Worm (Caenorhabditis elegans) whole organism, L1 larva: ENCODE data around the gene C05B5.11.
A peak's percentile ranks its signal among the peaks of the same experiment; 100 is the strongest.

ENCODE experiments used
- C04F5.9 ChIP-seq: sonication (generic microtip); optimal IDR thresholded peaks from 2 replicates; lab custom pipeline; 2016; ENCODE audit warnings: missing genetic modification characterization, missing compliant biosample characterization
- C16A3.4 ChIP-seq: fragments of 150-350 bp; optimal IDR thresholded peaks from 2 replicates; lab custom pipeline; 2014; ENCODE audit warnings: missing biosample characterization, missing genetic modification characterization
- C34B4.2 ChIP-seq: sonication (generic microtip); optimal IDR thresholded peaks from 2 replicates; lab custom pipeline; 2017; ENCODE audit warnings: mild to moderate bottlenecking, missing genetic modification characterization, missing compliant biosample characterization
- F16B12.6 ChIP-seq: fragments of 150-350 bp; optimal IDR thresholded peaks from 2 replicates; lab custom pipeline; 2014; ENCODE audit warnings: missing biosample characterization, missing genetic modification characterization
- Y116A8C.19 ChIP-seq: sonication (generic microtip); optimal IDR thresholded peaks from 2 replicates; lab custom pipeline; 2016; ENCODE audit warnings: missing compliant biosample characterization, missing genetic modification characterization, borderline replicate concordance
- alr-1 ChIP-seq: fragments of 200-800 bp; sonication (Bioruptor generic); optimal IDR thresholded peaks from 2 replicates; lab custom pipeline; 2018; ENCODE audit warnings: borderline replicate concordance, mild to moderate bottlenecking, missing genetic modification characterization, missing compliant biosample characterization
- ama-1 ChIP-seq: fragments of 150-350 bp; optimal IDR thresholded peaks from 2 replicates; lab custom pipeline; 2014
- blmp-1 ChIP-seq: fragments of 150-350 bp; optimal IDR thresholded peaks from 2 replicates; lab custom pipeline; 2014; ENCODE audit warnings: missing biosample characterization, missing genetic modification characterization
- ces-1 ChIP-seq: fragments of 150-350 bp; optimal IDR thresholded peaks from 2 replicates; lab custom pipeline; 2014; ENCODE audit warnings: missing biosample characterization, missing genetic modification reagents, missing genetic modification characterization
- dpl-1 ChIP-seq, 3 experiments: fragments of 150-350 bp in 2 of 3; sonication (generic microtip) in 1 of 3; optimal IDR thresholded peaks; 2 replicates each; lab custom pipeline; 2014 to 2017; ENCODE audit warnings: missing biosample characterization in 3 of 3, missing genetic modification characterization in 3 of 3, missing genetic modification reagents in 3 of 3
- dsc-1 ChIP-seq: sonication (generic microtip); optimal IDR thresholded peaks from 2 replicates; lab custom pipeline; 2016; ENCODE audit warnings: mild to moderate bottlenecking, missing genetic modification characterization, missing compliant biosample characterization
- efl-1 ChIP-seq, 4 experiments: fragments of 150-350 bp; optimal IDR thresholded peaks in 3 of 4; peaks in 1 of 4; 1 replicate in 1 of 4; 2 replicates in 3 of 4; lab custom pipeline; 2014; ENCODE audit warnings: missing biosample characterization in 2 of 4, missing genetic modification characterization in 2 of 4, missing genetic modification reagents in 2 of 4
- egl-13 ChIP-seq: sonication (generic microtip); optimal IDR thresholded peaks from 2 replicates; lab custom pipeline; 2016; ENCODE audit warnings: missing genotype, missing genetic modification reagents, missing genetic modification characterization, missing compliant biosample characterization
- elt-2 ChIP-seq: sonication (generic microtip); optimal IDR thresholded peaks from 2 replicates; lab custom pipeline; 2016; ENCODE audit warnings: missing genetic modification characterization, mild to moderate bottlenecking, inconsistent platforms, missing compliant biosample characterization, missing genetic modification reagents
- elt-3 ChIP-seq, 6 experiments: fragments of 150-350 bp in 1 of 6; sonication (generic microtip); optimal IDR thresholded peaks; 2 replicates each; lab custom pipeline; 2017 to 2018; ENCODE audit warnings: missing biosample characterization in 6 of 6, missing genetic modification characterization in 6 of 6, inconsistent platforms in 1 of 6
- fkh-10 ChIP-seq: sonication (generic microtip); optimal IDR thresholded peaks from 2 replicates; lab custom pipeline; 2017; ENCODE audit warnings: missing biosample characterization, missing genetic modification reagents, missing genetic modification characterization
- fkh-4 ChIP-seq: sonication (generic microtip); optimal IDR thresholded peaks from 2 replicates; lab custom pipeline; 2016; ENCODE audit warnings: missing compliant biosample characterization, missing genetic modification characterization, borderline replicate concordance
- fkh-8 ChIP-seq: sonication (generic microtip); optimal IDR thresholded peaks from 2 replicates; lab custom pipeline; 2016; ENCODE audit warnings: mild to moderate bottlenecking, missing genetic modification characterization, missing compliant biosample characterization
- grh-1 ChIP-seq: fragments of 200-800 bp; sonication (Bioruptor generic); IDR thresholded peaks from 2 replicates; pipeline ENCODE4 v1.3.6; 2022; ENCODE audit warnings: missing genetic modification reagents, missing genetic modification characterization, missing compliant biosample characterization
- isw-1 ChIP-seq: fragments of 200-800 bp; sonication (Bioruptor generic); IDR thresholded peaks from 2 replicates; pipeline ENCODE4 v1.3.6; 2022; ENCODE audit warnings: missing genetic modification characterization, missing compliant biosample characterization
- lin-13 ChIP-seq: fragments of 150-350 bp; optimal IDR thresholded peaks from 2 replicates; lab custom pipeline; 2014; ENCODE audit warnings: missing biosample characterization, missing genetic modification reagents, missing genetic modification characterization
- lin-15B ChIP-seq: fragments of 150-350 bp; sonication (generic microtip); optimal IDR thresholded peaks from 3 replicates; lab custom pipeline; 2014; ENCODE audit warnings: missing biosample characterization, missing genetic modification characterization
- lin-35 ChIP-seq, 2 experiments: fragments of 150-350 bp; optimal IDR thresholded peaks; 2 replicates each; lab custom pipeline; 2014; ENCODE audit warnings: missing biosample characterization in 2 of 2, missing genetic modification characterization in 2 of 2, missing genetic modification reagents in 2 of 2
- lin-39 ChIP-seq: fragments of 150-350 bp; optimal IDR thresholded peaks from 2 replicates; lab custom pipeline; 2014; ENCODE audit warnings: missing biosample characterization, missing genetic modification reagents, missing genetic modification characterization
- lsy-2 ChIP-seq, 2 experiments: fragments of 150-350 bp; optimal IDR thresholded peaks; 2 replicates each; lab custom pipeline; 2014; ENCODE audit warnings: missing biosample characterization in 2 of 2, missing genetic modification characterization in 2 of 2
- mab-9 ChIP-seq: fragments of 200-800 bp; sonication (Bioruptor generic); IDR thresholded peaks from 2 replicates; pipeline ENCODE4 v1.3.6; 2022; ENCODE audit warnings: missing genetic modification reagents, missing genetic modification characterization, missing compliant biosample characterization
- mdl-1 ChIP-seq, 2 experiments: fragments of 150-350 bp; optimal IDR thresholded peaks; 2 replicates each; lab custom pipeline; 2014 to 2017; ENCODE audit warnings: missing biosample characterization in 2 of 2, missing genetic modification characterization in 2 of 2, inconsistent platforms in 1 of 2
- mef-2 ChIP-seq: fragments of 150-350 bp; optimal IDR thresholded peaks from 2 replicates; lab custom pipeline; 2014; ENCODE audit warnings: missing biosample characterization, missing genetic modification characterization
- mep-1 ChIP-seq: fragments of 150-350 bp; optimal IDR thresholded peaks from 2 replicates; lab custom pipeline; 2014; ENCODE audit warnings: missing biosample characterization, missing genetic modification characterization
- nhr-12 ChIP-seq: sonication (generic microtip); optimal IDR thresholded peaks from 2 replicates; lab custom pipeline; 2017; ENCODE audit warnings: missing biosample characterization, missing genetic modification characterization
- nhr-20 ChIP-seq: sonication (generic microtip); optimal IDR thresholded peaks from 2 replicates; lab custom pipeline; 2016; ENCODE audit warnings: mild to moderate bottlenecking, missing genetic modification characterization, missing compliant biosample characterization
- nhr-237 ChIP-seq: fragments of 150-350 bp; optimal IDR thresholded peaks from 2 replicates; lab custom pipeline; 2014; ENCODE audit warnings: missing biosample characterization, missing genetic modification characterization
- nhr-28 ChIP-seq: fragments of 150-350 bp; optimal IDR thresholded peaks from 2 replicates; lab custom pipeline; 2014; ENCODE audit warnings: missing biosample characterization, missing genetic modification characterization
- nhr-71 ChIP-seq: sonication (generic microtip); optimal IDR thresholded peaks from 2 replicates; lab custom pipeline; 2016; ENCODE audit warnings: mild to moderate bottlenecking, missing genetic modification characterization, moderate library complexity, missing compliant biosample characterization
- nhr-77 ChIP-seq: fragments of 150-350 bp; optimal IDR thresholded peaks from 2 replicates; lab custom pipeline; 2014; ENCODE audit warnings: missing biosample characterization, missing genetic modification characterization
- nhr-84 ChIP-seq: sonication (generic microtip); optimal IDR thresholded peaks from 2 replicates; lab custom pipeline; 2017; ENCODE audit warnings: missing biosample characterization, missing genetic modification characterization
- nhr-85 ChIP-seq: sonication (generic microtip); peaks from one replicate; lab custom pipeline; 2016; ENCODE audit warnings: missing genetic modification characterization, inconsistent platforms, missing compliant biosample characterization
- nhr-90 ChIP-seq: sonication (generic microtip); optimal IDR thresholded peaks from 2 replicates; lab custom pipeline; 2016; ENCODE audit warnings: mild to moderate bottlenecking, missing genetic modification characterization, missing compliant biosample characterization; ENCODE audit not compliant: poor library complexity
- pag-3 ChIP-seq: sonication (generic microtip); optimal IDR thresholded peaks from 2 replicates; lab custom pipeline; 2017; ENCODE audit warnings: missing genetic modification characterization, mild to moderate bottlenecking, missing compliant biosample characterization, antibody characterized with exemption, borderline replicate concordance; ENCODE audit not compliant: insufficient read depth
- pax-3 ChIP-seq: fragments of 200-800 bp; sonication (Bioruptor generic); optimal IDR thresholded peaks from 2 replicates; lab custom pipeline; 2018; ENCODE audit warnings: mild to moderate bottlenecking, missing genetic modification characterization, moderate library complexity, missing compliant biosample characterization
- rnt-1 ChIP-seq: sonication (generic microtip); optimal IDR thresholded peaks from 2 replicates; lab custom pipeline; 2016; ENCODE audit warnings: mild to moderate bottlenecking, missing genetic modification characterization, moderate library complexity, missing compliant biosample characterization
- skn-1 ChIP-seq: fragments of 150-350 bp; optimal IDR thresholded peaks from 2 replicates; lab custom pipeline; 2014; ENCODE audit warnings: missing biosample characterization, missing genetic modification characterization
- sox-4 ChIP-seq: sonication (generic microtip); optimal IDR thresholded peaks from 2 replicates; lab custom pipeline; 2016; ENCODE audit warnings: missing genetic modification characterization, missing compliant biosample characterization
- sptf-1 ChIP-seq: fragments of 150-350 bp; optimal IDR thresholded peaks from 2 replicates; lab custom pipeline; 2014; ENCODE audit warnings: missing biosample characterization, missing genetic modification characterization
- tlp-1 ChIP-seq: fragments of 150-350 bp; optimal IDR thresholded peaks from 2 replicates; lab custom pipeline; 2014; ENCODE audit warnings: missing biosample characterization, missing genetic modification characterization
- unc-62 ChIP-seq: fragments of 150-350 bp; optimal IDR thresholded peaks from 2 replicates; lab custom pipeline; 2014; ENCODE audit warnings: missing biosample characterization, missing genetic modification reagents, missing genetic modification characterization
- xbp-1 ChIP-seq: sonication (generic microtip); optimal IDR thresholded peaks from 2 replicates; lab custom pipeline; 2016; ENCODE audit warnings: missing genetic modification characterization, missing compliant biosample characterization
- zag-1 ChIP-seq: fragments of 150-350 bp; optimal IDR thresholded peaks from 2 replicates; lab custom pipeline; 2014; ENCODE audit warnings: missing biosample characterization, missing genetic modification characterization
- zip-4 ChIP-seq: fragments of 200-800 bp; sonication (Bioruptor generic); optimal IDR thresholded peaks from 2 replicates; lab custom pipeline; 2018; ENCODE audit warnings: mild to moderate bottlenecking, missing genetic modification characterization, moderate library complexity, missing compliant biosample characterization
- ztf-11 ChIP-seq, 2 experiments: sonication (generic microtip); optimal IDR thresholded peaks; 2 replicates each; lab custom pipeline; 2016 to 2017; ENCODE audit warnings: missing genetic modification characterization in 2 of 2, missing biosample characterization in 1 of 2, missing compliant biosample characterization in 1 of 2

The C05B5.11 gene

DNA sequence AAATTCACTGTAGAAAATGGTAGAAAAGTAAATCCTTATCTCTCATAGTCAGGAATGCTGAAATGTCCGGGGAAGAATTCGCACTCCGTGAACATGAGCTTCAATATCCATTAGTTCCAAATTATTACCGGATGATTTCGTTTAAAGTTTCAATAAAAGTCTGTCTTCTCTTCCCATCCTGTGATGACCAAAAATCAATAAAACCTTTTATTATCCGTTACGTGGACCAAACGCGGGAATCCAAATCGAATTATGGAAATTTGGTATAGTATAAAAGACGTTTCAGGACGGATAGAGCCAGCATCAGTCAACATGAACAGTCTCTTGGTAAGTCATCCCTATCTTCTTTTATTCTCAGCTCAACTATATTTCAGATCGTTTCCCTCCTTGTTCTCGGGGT is at the start of gene C05B5.11:
C05B5.11 (plus strand) TSS at position 301 of the 400 bp plus-strand sequence.
- TF ChIP-seq isw-1 (GFP tag; lab: Robert Waterston, UW) (no peak), lin-35 (GFP tag; optimal IDR thresholded peaks at IDR 0.05; lab: Kevin White, UChicago) (no peak), pag-3 (no peak), nhr-28 (tag; lab: Kevin White, UChicago) (no peak), fkh-10 (GFP tag; lab: Kevin White, UChicago) (no peak), nhr-90 (tag; lab: Kevin White, UChicago) (no peak), fkh-8 (no peak), mep-1 (tag; lab: Kevin White, UChicago) (no peak), C16A3.4 (no peak)

DNA sequence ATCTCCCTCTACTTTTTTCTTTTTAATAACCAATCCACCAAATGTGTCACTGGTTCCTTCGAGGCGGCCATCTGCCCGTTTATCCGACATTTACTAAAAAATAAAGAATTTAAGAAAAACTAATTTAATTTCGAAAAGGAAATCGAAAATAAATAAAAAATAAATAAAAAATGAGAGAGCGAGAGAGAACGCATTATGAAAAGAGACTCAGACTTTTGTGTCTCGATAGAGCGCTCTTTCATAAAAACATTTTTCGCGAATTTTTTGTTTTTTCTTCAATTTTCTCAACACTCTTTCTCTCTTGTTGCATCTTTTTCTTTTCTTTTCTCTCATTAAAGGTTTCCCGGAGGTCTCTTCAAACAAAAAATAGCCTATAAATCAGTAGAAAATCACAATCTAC is 48.2 kb upstream of the C05B5.11 start, which contains the start of gene mog-1:
mog-1 (minus strand) TSS at position 93 of the 400 bp plus-strand sequence.
- TF ChIP-seq ama-1 (no peak), grh-1 (GFP tag; lab: Robert Waterston, UW) (no peak), Y116A8C.19 (no peak), fkh-10 (GFP tag; lab: Kevin White, UChicago) (no peak), elt-3 (tag; optimal IDR thresholded peaks at IDR 0.05; lab: Kevin White, UChicago) (no peak), dpl-1 (GFP tag; optimal IDR thresholded peaks at IDR 0.05; lab: Kevin White, UChicago) (peak in 1 of 3 experiments; percentile 50), ztf-11 (tag; optimal IDR thresholded peaks at IDR 0.05; lab: Kevin White, UChicago) (no peak), fkh-8 (no peak), fkh-4 (tag; lab: Kevin White, UChicago) (no peak), nhr-77 (no peak), nhr-12 (tag; lab: Kevin White, UChicago) (no peak), pag-3 (no peak), C04F5.9 (tag; lab: Kevin White, UChicago) (no peak), nhr-71 (tag; lab: Kevin White, UChicago) (no peak), rnt-1 (tag; lab: Kevin White, UChicago) (no peak), lin-39 (tag; lab: Kevin White, UChicago) (no peak), lin-13 (GFP tag; lab: Kevin White, UChicago) (no peak), lsy-2 (tag; optimal IDR thresholded peaks at IDR 0.05; lab: Kevin White, UChicago) (peak in 1 of 2 experiments; percentile 64), tlp-1 (tag; lab: Kevin White, UChicago) (no peak), alr-1 (no peak), unc-62 (no peak), nhr-237 (no peak), lin-15B (tag; lab: Kevin White, UChicago) (no peak), elt-2 (tag; lab: Kevin White, UChicago) (no peak), mef-2 (tag; lab: Kevin White, UChicago) (no peak), lin-35 (GFP tag; optimal IDR thresholded peaks at IDR 0.05; lab: Kevin White, UChicago) (peak in 1 of 2 experiments; percentile 16), xbp-1 (no peak), nhr-28 (tag; lab: Kevin White, UChicago) (no peak), isw-1 (GFP tag; lab: Robert Waterston, UW) (no peak), zip-4 (no peak), pax-3 (tag; lab: Kevin White, UChicago) (no peak), zag-1 (tag; lab: Kevin White, UChicago) (no peak), nhr-85 (no peak), mdl-1 (tag; optimal IDR thresholded peaks at IDR 0.05; lab: Kevin White, UChicago) (no peak), egl-13 (tag; lab: Kevin White, UChicago) (no peak), blmp-1 (tag; lab: Kevin White, UChicago) (peak; percentile 2), C16A3.4 (no peak), mab-9 (GFP tag; lab: Robert Waterston, UW) (no peak), nhr-90 (tag; lab: Kevin White, UChicago) (no peak), dsc-1 (tag; lab: Kevin White, UChicago) (no peak), C34B4.2 (tag; lab: Kevin White, UChicago) (no peak), sox-4 (tag; lab: Kevin White, UChicago) (no peak), nhr-20 (tag; lab: Kevin White, UChicago) (no peak), sptf-1 (tag; lab: Kevin White, UChicago) (no peak), F16B12.6 (tag; lab: Kevin White, UChicago) (no peak), ces-1 (GFP tag; lab: Kevin White, UChicago) (no peak), skn-1 (tag; lab: Kevin White, UChicago) (peak; percentile 18), efl-1 (optimal IDR thresholded peaks at IDR 0.05; lab: Kevin White, UChicago) (peak; percentile 7 to 19), efl-1 (GFP tag; optimal IDR thresholded peaks at IDR 0.05 in 1 of 2; lab: Kevin White, UChicago) (peak; percentile 43 to 51), nhr-84 (tag; lab: Kevin White, UChicago) (no peak)
